Worm (Caenorhabditis elegans): ENCODE measurements around the gene coh-1.

Gene coh-1

DNA sequence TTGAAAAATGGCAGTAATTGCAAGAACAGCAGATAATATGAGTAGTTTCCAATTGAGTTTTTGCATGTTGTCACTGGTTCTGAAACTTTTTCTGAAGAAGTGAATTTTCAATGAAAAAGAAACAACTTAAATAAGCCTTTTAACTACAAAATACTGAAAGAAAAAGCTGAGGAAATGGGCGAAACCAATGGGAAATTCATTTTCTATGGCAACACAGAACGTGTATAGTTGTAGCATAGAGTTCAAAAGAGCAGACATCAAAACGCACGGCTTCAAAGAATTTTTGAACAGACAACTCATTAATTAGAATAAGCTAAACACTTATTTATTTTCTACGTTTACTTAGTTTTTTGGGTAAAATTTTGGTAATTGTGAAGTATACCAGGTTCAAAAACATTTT, 18.2 kb upstream of the coh-1 start, which contains the start of gene F48E3.2:
Gene F48E3.2, minus strand, starts transcription at position 101 of the 400 bp plus-strand sequence.
- no peak for TF ChIP-seq flt-1 (GFP tag; IDR thresholded peaks at IDR 0.05)
- TF ChIP-seq tab-1 (GFP tag; IDR thresholded peaks at IDR 0.05), result no peak
- TF ChIP-seq ztf-29 (GFP tag; IDR thresholded peaks at IDR 0.05), result no peak
- no peak for TF ChIP-seq klf-2 (GFP tag; conservative IDR thresholded peaks at IDR 0.05)
- no peak for TF ChIP-seq T22C8.4 (GFP tag; IDR thresholded peaks at IDR 0.05)
- TF ChIP-seq med-1 (GFP tag; optimal IDR thresholded peaks at IDR 0.05; ENCODE audit: insufficient read depth), result no peak
- no peak for TF ChIP-seq ref-1 (GFP tag; conservative IDR thresholded peaks at IDR 0.05)
- no peak for TF ChIP-seq ztf-23 (GFP tag; IDR thresholded peaks at IDR 0.05)
- TF ChIP-seq cog-1 (tag; optimal IDR thresholded peaks at IDR 0.05), result no peak

DNA sequence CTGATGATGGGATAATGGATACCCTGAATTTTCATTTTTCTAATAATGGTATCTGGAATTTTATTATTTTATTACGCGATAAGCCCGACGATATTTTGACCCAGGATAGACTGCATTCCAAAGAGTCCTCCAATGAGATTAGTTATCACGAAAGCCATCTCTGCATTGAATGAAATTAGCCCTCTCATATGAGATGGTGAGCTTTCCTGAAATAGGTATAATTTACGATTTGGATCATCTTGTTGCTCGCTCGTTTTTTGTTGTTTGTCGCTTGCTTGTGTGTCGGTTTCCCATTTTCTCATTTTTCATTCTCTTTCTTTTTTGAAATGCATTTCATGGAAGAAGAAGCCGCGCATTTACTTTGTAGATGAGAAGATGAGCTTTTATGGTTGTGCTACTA, 16.7 kb upstream of the coh-1 start:
- TF ChIP-seq flt-1 (GFP tag; IDR thresholded peaks at IDR 0.05) (no peak), ztf-29 (GFP tag; IDR thresholded peaks at IDR 0.05) (no peak), ref-1 (GFP tag; conservative IDR thresholded peaks at IDR 0.05) (no peak), klf-2 (GFP tag; conservative IDR thresholded peaks at IDR 0.05) (no peak), tab-1 (GFP tag; IDR thresholded peaks at IDR 0.05) (no peak), cog-1 (tag; optimal IDR thresholded peaks at IDR 0.05) (no peak), ztf-23 (GFP tag; IDR thresholded peaks at IDR 0.05) (no peak), T22C8.4 (GFP tag; IDR thresholded peaks at IDR 0.05) (no peak), med-1 (GFP tag; optimal IDR thresholded peaks at IDR 0.05; ENCODE audit: insufficient read depth) (no peak)

DNA sequence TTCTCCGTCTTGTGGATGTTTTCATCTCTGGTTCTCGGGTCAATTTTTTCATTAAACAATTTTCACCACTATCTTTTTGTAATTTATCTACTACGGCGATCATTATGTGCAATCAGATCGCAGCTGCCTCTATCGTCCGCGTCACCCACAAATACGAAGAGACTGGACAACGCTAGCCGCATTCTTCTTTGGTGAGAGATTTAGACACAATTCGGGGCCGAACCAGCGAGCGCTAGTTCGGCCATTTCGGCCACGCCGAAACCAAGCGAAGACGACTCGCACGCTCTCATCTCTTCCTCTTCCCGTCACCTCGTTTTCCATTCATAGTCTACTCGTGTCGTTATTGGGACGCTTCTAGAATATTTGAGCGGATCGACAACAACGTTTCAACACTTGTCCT, 10.9 kb upstream of the coh-1 start, which contains the start of gene gly-12:
Gene gly-12, plus strand, starts transcription at position 117 of the 400 bp plus-strand sequence.
- TF ChIP-seq T22C8.4 (GFP tag; IDR thresholded peaks at IDR 0.05) (no peak), tab-1 (GFP tag; IDR thresholded peaks at IDR 0.05) (no peak), klf-2 (GFP tag; conservative IDR thresholded peaks at IDR 0.05) (no peak), flt-1 (GFP tag; IDR thresholded peaks at IDR 0.05) (no peak), med-1 (GFP tag; optimal IDR thresholded peaks at IDR 0.05; ENCODE audit: insufficient read depth) (no peak), ref-1 (GFP tag; conservative IDR thresholded peaks at IDR 0.05) (no peak), ztf-29 (GFP tag; IDR thresholded peaks at IDR 0.05) (no peak)

DNA sequence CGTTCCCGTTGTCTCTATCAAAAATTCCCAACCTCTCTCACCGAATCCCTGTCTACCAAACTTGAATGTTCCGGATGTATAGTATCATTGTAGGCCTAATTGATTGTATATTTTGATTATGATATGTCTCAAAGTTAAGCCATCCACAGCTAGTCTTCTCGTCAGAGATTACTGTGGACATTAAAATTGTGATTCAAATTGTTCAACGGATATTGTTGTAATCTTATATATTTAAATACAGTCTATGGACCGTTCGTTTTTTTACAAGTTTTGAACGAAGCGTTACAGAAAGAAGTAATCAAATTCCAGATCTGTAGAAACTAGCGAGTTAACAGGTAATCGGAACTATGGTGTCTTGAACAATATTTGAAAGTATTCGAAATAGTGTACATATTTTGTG, 5.9 kb upstream of the coh-1 start, which contains the start of gene F48E3.9:
Gene F48E3.9, plus strand, starts transcription at position 301 of the 400 bp plus-strand sequence.
- TF ChIP-seq med-1 (GFP tag; optimal IDR thresholded peaks at IDR 0.05; ENCODE audit: insufficient read depth), result no peak
- TF ChIP-seq ref-1 (GFP tag; conservative IDR thresholded peaks at IDR 0.05), result no peak
- no peak for TF ChIP-seq tab-1 (GFP tag; IDR thresholded peaks at IDR 0.05)
- no peak for TF ChIP-seq cog-1 (tag; optimal IDR thresholded peaks at IDR 0.05)
- TF ChIP-seq T22C8.4 (GFP tag; IDR thresholded peaks at IDR 0.05), result no peak
- no peak for TF ChIP-seq flt-1 (GFP tag; IDR thresholded peaks at IDR 0.05)
- no peak for TF ChIP-seq ztf-29 (GFP tag; IDR thresholded peaks at IDR 0.05)
- no peak for TF ChIP-seq klf-2 (GFP tag; conservative IDR thresholded peaks at IDR 0.05)
- no peak for TF ChIP-seq ztf-23 (GFP tag; IDR thresholded peaks at IDR 0.05)

DNA sequence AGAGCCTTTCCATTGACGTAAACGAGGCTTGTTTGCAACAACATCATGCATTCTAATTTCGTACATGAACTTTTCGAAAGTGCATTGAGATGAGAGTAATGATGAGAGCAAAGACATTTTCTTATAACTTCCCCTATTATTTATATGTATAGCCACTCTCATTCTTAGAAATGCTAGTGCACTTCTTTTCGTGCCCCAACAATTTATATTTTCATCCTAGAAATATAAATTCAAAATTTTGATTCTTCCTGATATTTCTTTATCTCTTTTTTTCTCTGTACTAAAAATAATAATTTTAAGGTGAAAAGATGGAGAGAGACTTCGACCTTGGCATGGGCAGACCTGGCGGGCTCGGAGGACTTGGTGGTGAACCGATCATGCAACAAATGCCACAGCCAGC, 4.1 kb upstream of the coh-1 start, which contains the start of gene mek-1:
Gene mek-1, plus strand, starts transcription at position 301 of the 400 bp plus-strand sequence.
- TF ChIP-seq klf-2 (GFP tag; conservative IDR thresholded peaks at IDR 0.05) (no peak), ztf-23 (GFP tag; IDR thresholded peaks at IDR 0.05) (no peak), T22C8.4 (GFP tag; IDR thresholded peaks at IDR 0.05) (no peak), cog-1 (tag; optimal IDR thresholded peaks at IDR 0.05) (no peak), ztf-29 (GFP tag; IDR thresholded peaks at IDR 0.05) (no peak), flt-1 (GFP tag; IDR thresholded peaks at IDR 0.05) (no peak), ref-1 (GFP tag; conservative IDR thresholded peaks at IDR 0.05) (no peak), tab-1 (GFP tag; IDR thresholded peaks at IDR 0.05) (no peak), med-1 (GFP tag; optimal IDR thresholded peaks at IDR 0.05; ENCODE audit: insufficient read depth) (no peak)

DNA sequence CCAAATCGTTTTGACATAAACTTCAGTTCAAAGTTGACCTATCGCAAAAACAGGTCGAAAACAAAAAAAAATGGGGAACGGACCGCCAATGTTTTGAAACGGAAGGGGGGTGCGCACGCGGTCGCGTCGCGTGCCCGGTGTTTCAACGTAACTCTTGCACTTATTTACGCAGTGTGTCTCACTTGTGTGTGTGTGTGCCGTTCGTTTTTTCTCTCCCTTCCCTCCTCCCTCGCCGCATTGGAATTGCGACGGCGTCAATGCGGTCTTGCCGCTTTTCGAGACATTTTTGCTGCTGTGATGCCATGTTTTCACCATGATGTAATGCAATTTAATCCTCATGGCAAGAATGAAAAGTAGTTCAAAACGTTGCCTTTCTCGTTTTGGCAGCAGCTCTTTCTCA, 3.7 kb upstream of the coh-1 start:
- TF ChIP-seq ref-1 (GFP tag; conservative IDR thresholded peaks at IDR 0.05) (no peak), ztf-29 (GFP tag; IDR thresholded peaks at IDR 0.05) (no peak), tab-1 (GFP tag; IDR thresholded peaks at IDR 0.05) (no peak), klf-2 (GFP tag; conservative IDR thresholded peaks at IDR 0.05) (no peak), med-1 (GFP tag; optimal IDR thresholded peaks at IDR 0.05; ENCODE audit: insufficient read depth) (no peak)

DNA sequence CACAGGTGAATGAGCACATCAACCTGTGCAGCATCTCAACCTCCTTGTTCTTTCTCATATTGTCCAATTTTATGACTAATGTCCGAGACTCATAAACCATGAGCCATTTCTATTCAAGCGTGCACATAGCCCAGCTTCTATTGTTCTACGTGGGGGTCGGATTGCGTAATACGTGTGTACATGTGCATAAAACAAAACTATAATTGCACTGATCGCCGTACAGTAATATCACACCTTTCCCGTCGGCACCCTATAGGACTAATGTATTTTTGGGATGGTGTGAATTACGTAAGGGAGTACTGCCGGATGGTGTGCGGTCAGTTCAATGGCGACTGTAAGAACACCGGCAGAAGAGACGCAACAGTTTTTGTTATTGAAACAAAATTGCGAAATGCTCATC, 4.9 kb downstream of the coh-1 start:
- TF ChIP-seq klf-2 (GFP tag; conservative IDR thresholded peaks at IDR 0.05), result no peak
- no peak for TF ChIP-seq cog-1 (tag; optimal IDR thresholded peaks at IDR 0.05)
- TF ChIP-seq med-1 (GFP tag; optimal IDR thresholded peaks at IDR 0.05; ENCODE audit: insufficient read depth), result no peak
- no peak for TF ChIP-seq tab-1 (GFP tag; IDR thresholded peaks at IDR 0.05)
- TF ChIP-seq T22C8.4 (GFP tag; IDR thresholded peaks at IDR 0.05), result no peak
- TF ChIP-seq flt-1 (GFP tag; IDR thresholded peaks at IDR 0.05), result no peak
- TF ChIP-seq ztf-23 (GFP tag; IDR thresholded peaks at IDR 0.05), result no peak
- TF ChIP-seq ztf-29 (GFP tag; IDR thresholded peaks at IDR 0.05), result no peak
- TF ChIP-seq ref-1 (GFP tag; conservative IDR thresholded peaks at IDR 0.05), result no peak

DNA sequence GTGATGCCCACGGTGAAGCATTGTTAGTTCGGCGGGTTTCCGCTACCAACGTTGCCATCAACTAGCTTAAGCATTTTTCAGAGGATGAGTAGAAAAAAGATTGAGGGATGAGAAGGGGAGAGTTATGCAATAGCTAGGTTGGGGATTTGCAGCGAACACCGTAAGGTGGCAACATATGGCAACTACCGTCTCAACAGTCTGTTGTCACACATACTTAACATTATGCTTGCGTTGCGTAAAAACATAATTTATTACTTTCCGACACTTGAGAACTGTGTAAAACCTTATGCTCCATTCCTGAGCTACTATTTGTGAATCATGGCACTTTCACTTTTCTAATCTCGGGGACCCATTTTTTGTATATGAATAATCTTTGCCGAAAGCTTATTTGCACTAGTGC, 8.1 kb downstream of the coh-1 start:
- TF ChIP-seq ztf-23 (GFP tag; IDR thresholded peaks at IDR 0.05), result no peak
- TF ChIP-seq ref-1 (GFP tag; conservative IDR thresholded peaks at IDR 0.05), result no peak

DNA sequence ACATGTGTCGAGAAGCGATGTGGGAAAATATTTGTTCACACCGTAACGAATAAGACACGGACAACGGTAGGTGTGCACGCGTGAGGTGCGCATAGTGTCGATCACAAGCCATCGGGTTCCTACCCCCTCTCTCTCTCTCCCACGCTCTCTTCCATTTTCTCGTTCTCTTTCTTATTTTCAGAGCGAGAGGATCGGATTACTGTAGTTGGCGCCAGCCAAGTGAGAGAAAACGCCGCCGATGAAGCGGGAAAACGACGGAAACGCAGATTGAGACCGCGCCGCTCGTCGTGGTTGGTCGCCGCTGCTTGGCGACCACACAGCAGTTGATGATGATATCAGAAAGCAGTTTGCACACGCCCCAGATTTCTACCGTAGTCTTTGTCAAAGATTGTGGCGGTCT, 10.4 kb downstream of the coh-1 start:
- TF ChIP-seq ztf-29 (GFP tag; IDR thresholded peaks at IDR 0.05) (no peak), ref-1 (GFP tag; conservative IDR thresholded peaks at IDR 0.05) (no peak), med-1 (GFP tag; optimal IDR thresholded peaks at IDR 0.05; ENCODE audit: insufficient read depth) (no peak), flt-1 (GFP tag; IDR thresholded peaks at IDR 0.05) (no peak), cog-1 (tag; optimal IDR thresholded peaks at IDR 0.05) (no peak), klf-2 (GFP tag; conservative IDR thresholded peaks at IDR 0.05) (no peak), T22C8.4 (GFP tag; IDR thresholded peaks at IDR 0.05) (no peak), ztf-23 (GFP tag; IDR thresholded peaks at IDR 0.05) (no peak), tab-1 (GFP tag; IDR thresholded peaks at IDR 0.05) (no peak)

DNA sequence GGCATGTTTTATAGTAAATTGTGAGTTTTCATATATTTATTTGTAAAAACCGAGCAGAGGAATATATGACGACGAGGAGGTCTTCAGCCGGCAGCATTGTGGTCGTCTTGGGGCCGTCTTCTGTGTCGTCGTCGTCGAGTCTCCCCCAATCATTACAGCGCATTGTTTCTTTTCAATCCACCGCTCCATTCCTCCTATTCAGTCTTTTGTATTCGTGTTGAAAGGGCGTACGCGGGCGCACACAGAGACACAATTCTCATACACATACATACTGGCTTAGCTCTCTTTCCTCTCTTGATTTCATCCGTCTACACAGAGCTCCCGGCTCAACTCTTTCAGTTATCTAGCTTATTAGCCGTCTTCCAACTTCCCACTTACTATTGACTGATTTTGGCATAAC, 11.2 kb downstream of the coh-1 start, which contains the start of gene sox-2:
Gene sox-2, minus strand, starts transcription at position 100 of the 400 bp plus-strand sequence.
- TF ChIP-seq ref-1 (GFP tag; conservative IDR thresholded peaks at IDR 0.05) (no peak), cog-1 (tag; optimal IDR thresholded peaks at IDR 0.05) (no peak), tab-1 (GFP tag; IDR thresholded peaks at IDR 0.05) (no peak), ztf-29 (GFP tag; IDR thresholded peaks at IDR 0.05) (no peak), klf-2 (GFP tag; conservative IDR thresholded peaks at IDR 0.05) (no peak), flt-1 (GFP tag; IDR thresholded peaks at IDR 0.05) (no peak), T22C8.4 (GFP tag; IDR thresholded peaks at IDR 0.05) (no peak), ztf-23 (GFP tag; IDR thresholded peaks at IDR 0.05) (no peak), med-1 (GFP tag; optimal IDR thresholded peaks at IDR 0.05; ENCODE audit: insufficient read depth) (no peak)
